Worm (Caenorhabditis elegans) whole organism, mixed stage, embryonic: ENCODE data around the gene pqn-75.

Experiments used
- M03D4.4 ChIP-seq: sonication (generic microtip); optimal IDR thresholded peaks from 2 replicates; lab custom pipeline; 2017; ENCODE audit warnings: mild to moderate bottlenecking, missing genetic modification characterization, missing compliant biosample characterization
- blmp-1 ChIP-seq: fragments of 150-350 bp; optimal IDR thresholded peaks from 2 replicates; lab custom pipeline; 2014; ENCODE audit warnings: missing biosample characterization, missing genetic modification characterization
- ceh-39 ChIP-seq: fragments of 150-350 bp; optimal IDR thresholded peaks from 2 replicates; lab custom pipeline; 2014; ENCODE audit warnings: missing biosample characterization, missing genetic modification characterization
- ceh-43 ChIP-seq: fragments of 200-800 bp; sonication (Bioruptor generic); optimal IDR thresholded peaks from 2 replicates; lab custom pipeline; 2018; ENCODE audit warnings: mild to moderate bottlenecking, missing genetic modification characterization, moderate library complexity, missing compliant biosample characterization
- ceh-83 ChIP-seq: fragments of 200-800 bp; sonication (Bioruptor generic); optimal IDR thresholded peaks from 2 replicates; lab custom pipeline; 2018; ENCODE audit warnings: mild to moderate bottlenecking, missing genetic modification characterization, missing compliant biosample characterization
- cnd-1 ChIP-seq: fragments of 200-800 bp; sonication (Bioruptor generic); optimal IDR thresholded peaks from 2 replicates; lab custom pipeline; 2018; ENCODE audit warnings: mild to moderate bottlenecking, missing genetic modification characterization, missing compliant biosample characterization
- drap-1 ChIP-seq: fragments of 200-800 bp; sonication (Bioruptor generic); optimal IDR thresholded peaks from 3 replicates; lab custom pipeline; 2018; ENCODE audit warnings: mild to moderate bottlenecking, missing genetic modification characterization, missing compliant biosample characterization
- elt-1 ChIP-seq: sonication (generic microtip); optimal IDR thresholded peaks from 2 replicates; lab custom pipeline; 2017; ENCODE audit warnings: missing genetic modification characterization, mild to moderate bottlenecking, missing compliant biosample characterization, antibody characterized with exemption, moderate library complexity, borderline replicate concordance; ENCODE audit not compliant: insufficient read depth
- elt-3 ChIP-seq: fragments of 150-350 bp; optimal IDR thresholded peaks from 2 replicates; lab custom pipeline; 2014; ENCODE audit warnings: missing biosample characterization, missing genetic modification characterization
- flh-1 ChIP-seq: fragments of 200-800 bp; sonication (Bioruptor generic); optimal IDR thresholded peaks from 2 replicates; lab custom pipeline; 2018; ENCODE audit warnings: mild to moderate bottlenecking, missing genetic modification characterization, moderate library complexity, missing compliant biosample characterization
- hlh-1 ChIP-seq: fragments of 150-350 bp; optimal IDR thresholded peaks from 2 replicates; lab custom pipeline; 2014; ENCODE audit warnings: missing biosample characterization, missing genetic modification reagents, missing genetic modification characterization
- lin-32 ChIP-seq: fragments of 200-800 bp; sonication (Bioruptor generic); optimal IDR thresholded peaks from 2 replicates; lab custom pipeline; 2018; ENCODE audit warnings: mild to moderate bottlenecking, missing genetic modification characterization, missing compliant biosample characterization
- mab-5 ChIP-seq: fragments of 150-350 bp; optimal IDR thresholded peaks from 2 replicates; lab custom pipeline; 2014; ENCODE audit warnings: missing biosample characterization, missing genetic modification characterization
- mep-1 ChIP-seq: fragments of 150-350 bp; optimal IDR thresholded peaks from 2 replicates; lab custom pipeline; 2017; ENCODE audit warnings: missing biosample characterization, missing genetic modification reagents, missing genetic modification characterization, inconsistent platforms
- mls-2 ChIP-seq: sonication (generic microtip); optimal IDR thresholded peaks from 2 replicates; lab custom pipeline; 2016; ENCODE audit warnings: mild to moderate bottlenecking, missing genetic modification characterization, moderate library complexity, missing compliant biosample characterization
- nhr-12 ChIP-seq: fragments of 150-350 bp; optimal IDR thresholded peaks from 2 replicates; lab custom pipeline; 2014; ENCODE audit warnings: missing biosample characterization, missing genetic modification characterization
- nhr-2 ChIP-seq: fragments of 150-350 bp; optimal IDR thresholded peaks from 2 replicates; lab custom pipeline; 2014; ENCODE audit warnings: missing biosample characterization, missing genetic modification characterization
- nhr-237 ChIP-seq: fragments of 150-350 bp; optimal IDR thresholded peaks from 2 replicates; lab custom pipeline; 2014; ENCODE audit warnings: missing biosample characterization, missing genetic modification characterization
- nhr-28 ChIP-seq: fragments of 150-350 bp; optimal IDR thresholded peaks from 2 replicates; lab custom pipeline; 2014; ENCODE audit warnings: missing biosample characterization, missing genetic modification characterization
- nhr-76 ChIP-seq: sonication (generic microtip); optimal IDR thresholded peaks from 2 replicates; lab custom pipeline; 2017; ENCODE audit warnings: missing biosample characterization, missing genetic modification characterization
- pha-4 ChIP-seq: fragments of 150-350 bp; optimal IDR thresholded peaks from 2 replicates; lab custom pipeline; 2018; ENCODE audit warnings: missing biosample characterization, missing genetic modification reagents, missing genetic modification characterization
- sem-2 ChIP-seq: fragments of 200-800 bp; sonication (Bioruptor generic); optimal IDR thresholded peaks from 2 replicates; lab custom pipeline; 2018; ENCODE audit warnings: mild to moderate bottlenecking, missing genetic modification characterization, missing compliant biosample characterization
- snpc-4 ChIP-seq: fragments of 150-350 bp; optimal IDR thresholded peaks from 2 replicates; lab custom pipeline; 2014; ENCODE audit warnings: missing biosample characterization, missing genetic modification characterization
- sptf-1 ChIP-seq: sonication (generic microtip); optimal IDR thresholded peaks from 2 replicates; lab custom pipeline; 2017; ENCODE audit warnings: mild to moderate bottlenecking, missing genetic modification characterization, moderate library complexity, missing compliant biosample characterization
- tbx-8 ChIP-seq: fragments of 200-800 bp; sonication (Bioruptor generic); optimal IDR thresholded peaks from 2 replicates; lab custom pipeline; 2018; ENCODE audit warnings: mild to moderate bottlenecking, missing genetic modification characterization, moderate library complexity, missing compliant biosample characterization
- unc-62 ChIP-seq: fragments of 150-350 bp; optimal IDR thresholded peaks from 2 replicates; lab custom pipeline; 2014; ENCODE audit warnings: missing biosample characterization, missing genetic modification reagents, missing genetic modification characterization
- zip-8 ChIP-seq: fragments of 150-350 bp; optimal IDR thresholded peaks from 2 replicates; lab custom pipeline; 2014; ENCODE audit warnings: missing biosample characterization, missing genetic modification characterization
- ztf-11 ChIP-seq: fragments of 150-350 bp; optimal IDR thresholded peaks from 2 replicates; lab custom pipeline; 2014; ENCODE audit warnings: missing biosample characterization, missing genetic modification characterization

The pqn-75 gene

ce11 chrIV:4067336-4067735 is 4.8 kb upstream of the pqn-75 start:
- no peak for TF ChIP-seq ceh-43 (GFP tag; lab: Kevin White, UChicago)
- TF ChIP-seq unc-62 = no peak
- TF ChIP-seq blmp-1 (tag; lab: Kevin White, UChicago) = no peak
- TF ChIP-seq mep-1 = no peak
- no peak for TF ChIP-seq M03D4.4 (tag; lab: Kevin White, UChicago)
- no peak for TF ChIP-seq hlh-1 (tag; lab: Kevin White, UChicago)
- no peak for TF ChIP-seq nhr-28 (tag; lab: Kevin White, UChicago)

ce11 chrIV:4068480-4068879 is 3.6 kb upstream of the pqn-75 start, which contains the start of gene fbxb-55:
TSS of gene fbxb-55 (plus strand) at chrIV:4068780.
- TF ChIP-seq nhr-12 (no peak), nhr-28 (tag; lab: Kevin White, UChicago) (no peak), mep-1 (no peak)

ce11 chrIV:4070810-4071209 is 1.3 kb upstream of the pqn-75 start:
- TF ChIP-seq mep-1 (peak; percentile 12), mls-2 (tag; lab: Kevin White, UChicago) (peak; percentile 19), sptf-1 (tag; lab: Kevin White, UChicago) (peak; percentile 30), elt-1 (tag; lab: Kevin White, UChicago) (no peak), zip-8 (tag; lab: Kevin White, UChicago) (no peak), nhr-237 (tag; lab: Kevin White, UChicago) (no peak), mab-5 (tag; lab: Kevin White, UChicago) (no peak), ceh-39 (peak; percentile 15), ceh-83 (peak; percentile 43), drap-1 (GFP tag; lab: Kevin White, UChicago) (no peak), nhr-2 (tag; lab: Kevin White, UChicago) (peak; percentile 5), flh-1 (GFP tag; lab: Kevin White, UChicago) (no peak)

DNA sequence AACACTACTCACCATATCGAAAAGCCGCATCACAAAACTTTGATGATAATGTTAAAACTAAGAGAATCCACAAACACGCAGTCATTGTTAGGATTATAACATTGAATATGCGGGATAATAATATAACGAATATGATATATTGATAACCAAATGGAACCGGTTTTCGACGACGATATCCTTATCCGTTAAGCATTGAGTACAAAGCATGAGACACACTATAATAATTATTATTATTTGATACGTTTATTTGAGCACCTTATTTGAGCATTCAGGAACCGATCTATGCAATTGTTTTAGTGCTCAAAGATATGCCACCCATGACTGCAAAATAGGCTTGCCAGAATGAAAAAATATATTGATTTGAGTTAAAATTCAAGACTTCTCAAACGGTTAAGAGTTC is 2.5 kb downstream of the pqn-75 start, which contains the start of gene W03D2.9:
W03D2.9 (minus strand) TSS at position 101 of the 400 bp plus-strand sequence.
- no peak for TF ChIP-seq cnd-1 (tag; lab: Kevin White, UChicago)

- TF ChIP-seq sem-2 (no peak), nhr-76 (tag; lab: Kevin White, UChicago) (no peak), lin-32 (GFP tag; lab: Kevin White, UChicago) (no peak), mep-1 (no peak), mab-5 (tag; lab: Kevin White, UChicago) (no peak)
Observed at ce11 chrIV:4076690-4077295, 4.7 kb downstream of the pqn-75 start.

DNA sequence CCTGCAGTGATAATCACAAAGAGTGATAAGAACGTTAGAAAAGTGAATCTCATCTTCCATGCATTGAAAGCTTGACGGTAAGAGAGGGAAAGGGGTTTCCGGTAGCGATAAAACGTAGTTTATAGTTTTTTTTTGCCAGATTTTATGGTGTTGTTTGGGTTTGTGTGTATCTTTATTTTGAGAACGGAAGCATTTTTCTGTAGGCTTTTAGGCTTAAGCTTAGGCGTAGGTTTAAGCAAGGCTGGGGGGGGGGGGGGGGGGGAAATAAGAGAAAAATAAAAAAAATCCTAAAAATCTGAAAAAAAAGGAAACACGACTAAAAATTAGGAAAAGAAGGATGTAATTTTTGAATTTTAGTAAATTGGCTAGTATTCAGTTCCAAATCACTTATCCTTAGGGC is 6.8 kb downstream of the pqn-75 start, which contains the start of gene C35B1.8:
C35B1.8 (minus strand) TSS at position 101 of the 400 bp plus-strand sequence.
- TF ChIP-seq nhr-28 (tag; lab: Kevin White, UChicago) = no peak
- no peak for TF ChIP-seq blmp-1 (tag; lab: Kevin White, UChicago)
- no peak for TF ChIP-seq ceh-39
- no peak for TF ChIP-seq ceh-43 (GFP tag; lab: Kevin White, UChicago)
- no peak for TF ChIP-seq drap-1 (GFP tag; lab: Kevin White, UChicago)
- TF ChIP-seq mab-5 (tag; lab: Kevin White, UChicago) = no peak
- TF ChIP-seq elt-3 (tag; lab: Kevin White, UChicago) = no peak
- no peak for TF ChIP-seq hlh-1 (tag; lab: Kevin White, UChicago)
- no peak for TF ChIP-seq elt-1 (tag; lab: Kevin White, UChicago)
- TF ChIP-seq nhr-237 (tag; lab: Kevin White, UChicago) = no peak
- no peak for TF ChIP-seq pha-4 (tag; lab: Kevin White, UChicago)
- no peak for TF ChIP-seq ztf-11 (tag; lab: Kevin White, UChicago)
- no peak for TF ChIP-seq sptf-1 (tag; lab: Kevin White, UChicago)
- no peak for TF ChIP-seq tbx-8
- TF ChIP-seq flh-1 (GFP tag; lab: Kevin White, UChicago) = no peak
- no peak for TF ChIP-seq snpc-4
- no peak for TF ChIP-seq nhr-76 (tag; lab: Kevin White, UChicago)
- no peak for TF ChIP-seq ceh-83
- TF ChIP-seq sem-2 = no peak
